Worm (Caenorhabditis elegans): ENCODE measurements around the gene ZC376.8.
"Not testable (repeated sequence)": the region's sequence is repeated elsewhere in the genome, so short reads cannot be mapped to it uniquely, and the experiment has no call there.

ZC376.8 gene

DNA sequence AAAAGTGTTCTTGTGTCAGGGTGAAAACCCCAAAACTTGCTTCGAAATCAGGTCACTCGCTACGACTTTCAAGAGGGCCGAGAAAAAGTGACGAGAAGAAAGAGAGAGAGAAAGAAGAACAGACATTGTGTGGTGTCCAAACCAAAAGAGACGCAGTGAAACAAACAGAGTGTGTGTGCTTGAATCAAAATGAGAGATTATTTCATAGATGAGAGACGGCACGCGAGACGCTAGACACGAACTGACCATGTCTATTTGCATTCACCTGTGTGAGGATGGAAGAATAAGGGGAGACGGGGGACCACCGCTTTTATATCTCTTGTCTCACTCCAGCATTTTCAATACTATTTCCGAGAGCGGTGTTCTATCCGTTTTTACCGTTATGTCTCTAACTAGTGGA is 43.9 kb upstream of the ZC376.8 start (continued):
- TF ChIP-seq pha-2 (tag; optimal IDR thresholded peaks at IDR 0.05): peak; percentile 24

DNA sequence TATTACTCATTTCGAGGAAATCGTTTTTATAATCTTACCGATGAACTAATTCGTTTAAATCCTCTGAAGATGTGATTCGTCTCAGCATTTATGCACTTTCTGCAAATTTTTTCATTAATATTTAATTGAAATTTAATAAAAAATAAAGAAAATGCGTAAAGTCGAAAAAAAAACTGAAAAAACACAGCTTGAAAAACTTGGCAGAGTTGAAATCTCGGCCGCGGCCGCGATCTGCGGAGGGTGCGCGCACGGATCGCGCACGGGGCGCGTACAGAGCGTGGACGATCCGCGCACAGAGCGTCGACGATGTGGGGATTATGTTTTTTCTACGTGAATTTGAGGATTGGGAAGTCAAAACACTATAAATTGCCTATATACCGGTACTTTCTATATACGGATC is 42.3 kb upstream of the ZC376.8 start, which contains the start of gene AH10.4:
AH10.4 (minus strand) TSS at position 101 of the 400 bp plus-strand sequence.
- TF ChIP-seq unc-55 (GFP tag; optimal IDR thresholded peaks at IDR 0.05); nfya-1 (tag; optimal IDR thresholded peaks at IDR 0.05); pag-3 (tag; optimal IDR thresholded peaks at IDR 0.05; ENCODE audit: borderline replicate concordance): not testable (repeated sequence)

DNA sequence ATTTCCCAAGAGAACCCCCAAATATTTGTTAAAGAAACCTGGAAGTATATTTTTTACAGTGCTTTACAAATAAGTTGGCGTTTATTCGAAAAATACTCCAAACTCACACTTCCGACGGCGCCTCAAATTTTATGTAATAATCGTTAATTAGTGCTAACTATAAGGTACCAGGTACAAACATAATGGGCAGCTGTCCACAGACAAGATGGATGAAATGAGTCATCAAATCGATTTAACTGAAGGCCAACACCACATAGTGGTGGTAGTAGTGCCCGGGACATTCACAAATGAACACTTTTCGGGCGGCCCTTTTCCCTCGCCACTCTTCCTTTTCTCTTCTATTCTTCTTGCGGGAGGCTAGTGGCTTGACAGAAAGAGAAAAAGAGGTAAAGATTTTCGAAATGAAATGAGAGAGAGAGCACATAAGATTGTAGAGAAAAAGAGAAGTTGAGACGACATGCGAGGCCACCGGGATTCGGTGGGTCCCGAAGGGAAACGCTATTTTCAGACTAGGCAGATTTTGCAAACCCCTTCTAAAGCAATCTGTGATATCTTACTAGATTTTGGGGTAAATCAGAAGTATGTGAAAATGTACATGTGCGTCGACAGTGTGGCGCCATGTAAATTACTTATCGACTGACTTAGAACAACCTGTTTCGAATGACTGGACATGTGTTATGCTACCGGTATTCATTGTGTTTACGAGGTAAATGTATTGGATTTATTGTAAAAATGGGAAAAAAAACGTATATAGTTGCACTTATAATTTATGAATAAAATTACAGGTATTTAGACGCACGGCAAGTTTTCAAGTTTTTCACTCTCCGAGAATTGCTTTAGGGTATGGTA is 40.6 kb upstream of the ZC376.8 start:
- TF ChIP-seq rnt-1 (tag; optimal IDR thresholded peaks at IDR 0.05) (peak; percentile 29), sox-4 (tag; optimal IDR thresholded peaks at IDR 0.05) (no peak), unc-86 (tag; optimal IDR thresholded peaks at IDR 0.05) (no peak), hlh-8 (tag; optimal IDR thresholded peaks at IDR 0.05) (no peak), nfya-1 (tag; optimal IDR thresholded peaks at IDR 0.05) (peak; percentile 43), ttx-3 (tag; optimal IDR thresholded peaks at IDR 0.05) (no peak), syd-9 (tag; optimal IDR thresholded peaks at IDR 0.05) (no peak), tbx-2 (tag; optimal IDR thresholded peaks at IDR 0.05) (peak; percentile 18), ceh-6 (GFP tag; optimal IDR thresholded peaks at IDR 0.05) (no peak), fax-1 (tag; optimal IDR thresholded peaks at IDR 0.05) (no peak), unc-42 (tag; optimal IDR thresholded peaks at IDR 0.05) (peak; percentile 23), ceh-31 (tag; optimal IDR thresholded peaks at IDR 0.05) (peak; percentile 35), ceh-48 (tag; optimal IDR thresholded peaks at IDR 0.05) (peak; percentile 25), mec-3 (tag; optimal IDR thresholded peaks at IDR 0.05; ENCODE audit: borderline replicate concordance) (no peak), lim-6 (tag; optimal IDR thresholded peaks at IDR 0.05) (no peak), pros-1 (tag; optimal IDR thresholded peaks at IDR 0.05) (no peak), ceh-34 (tag; optimal IDR thresholded peaks at IDR 0.05) (no peak), K02D7.2 (tag; optimal IDR thresholded peaks at IDR 0.05) (no peak), ceh-19 (GFP tag; optimal IDR thresholded peaks at IDR 0.05) (no peak), ceh-45 (GFP tag; IDR thresholded peaks at IDR 0.05) (no peak), ceh-2 (tag; optimal IDR thresholded peaks at IDR 0.05) (no peak), ceh-18 (tag; optimal IDR thresholded peaks at IDR 0.05) (no peak), K09A11.1 (tag; optimal IDR thresholded peaks at IDR 0.05; ENCODE audit: insufficient read depth) (no peak), ceh-24 (tag; optimal IDR thresholded peaks at IDR 0.05) (no peak), sdc-2 (tag; optimal IDR thresholded peaks at IDR 0.05) (no peak)

DNA sequence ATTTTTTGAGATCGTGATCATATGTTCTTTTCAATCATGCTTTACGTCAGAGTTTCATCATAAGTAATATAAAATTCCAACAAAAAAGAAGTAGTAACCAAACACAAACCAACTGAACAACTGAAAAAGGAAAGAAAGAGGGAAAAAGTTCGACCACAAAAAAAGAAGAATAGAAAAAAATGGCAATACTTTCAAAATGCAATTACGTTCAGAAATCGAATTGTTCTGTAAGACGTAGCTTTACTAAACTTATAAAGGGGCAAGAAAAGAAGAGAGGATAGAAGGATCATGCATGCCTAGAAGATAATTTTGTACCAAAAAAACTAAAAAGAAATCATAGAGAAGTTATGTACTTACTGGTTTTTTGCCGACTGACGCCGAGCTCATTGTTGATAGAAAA is 39.3 kb upstream of the ZC376.8 start:
- peak; percentile 94 for TF ChIP-seq unc-42 (tag; optimal IDR thresholded peaks at IDR 0.05)
- TF ChIP-seq ceh-24 (tag; optimal IDR thresholded peaks at IDR 0.05): no peak

DNA sequence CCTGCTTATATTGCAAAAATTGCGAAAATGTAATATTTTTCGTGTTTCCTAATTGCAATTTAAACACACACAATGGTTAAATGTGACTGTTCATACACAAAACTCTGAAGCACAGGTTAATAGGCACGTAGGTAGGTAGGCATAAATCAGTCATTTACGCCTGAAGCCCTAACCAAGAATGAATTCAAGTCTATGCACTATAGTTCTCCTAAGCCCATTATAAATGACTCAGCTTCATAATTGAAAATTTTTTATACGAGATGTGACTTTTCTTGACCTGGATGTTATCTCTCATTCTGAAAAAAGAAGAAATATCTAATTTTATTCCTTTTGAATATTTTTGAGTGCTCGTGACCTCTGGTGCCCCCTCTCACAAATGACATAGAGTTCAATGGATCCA is 38.2 kb upstream of the ZC376.8 start:
- TF ChIP-seq odd-2 (tag; optimal IDR thresholded peaks at IDR 0.05) (no peak), npax-4 (tag; optimal IDR thresholded peaks at IDR 0.05) (no peak)

DNA sequence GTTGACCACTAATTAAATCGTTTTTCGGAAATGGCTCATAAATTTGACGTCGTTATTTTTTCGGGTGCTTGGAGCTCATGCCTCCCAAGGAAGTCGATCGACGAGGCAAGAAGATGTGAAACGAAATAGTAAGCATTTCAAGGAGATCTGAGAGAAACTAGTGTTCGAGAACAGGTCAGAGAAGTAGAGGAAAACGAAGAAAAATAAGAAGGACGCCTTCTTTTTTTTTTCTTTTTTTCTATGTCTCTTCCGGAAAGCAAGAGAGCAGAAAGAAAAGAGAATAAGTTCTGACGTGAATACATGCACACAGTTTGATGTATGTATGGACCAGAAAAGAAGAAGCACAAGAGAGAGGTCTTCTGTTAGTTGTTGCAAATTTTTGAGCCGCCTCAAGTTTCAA is 36.4 kb upstream of the ZC376.8 start:
- TF ChIP-seq F13H6.1 (tag; optimal IDR thresholded peaks at IDR 0.05) (no peak), pha-2 (tag; optimal IDR thresholded peaks at IDR 0.05) (no peak), unc-42 (tag; optimal IDR thresholded peaks at IDR 0.05) (peak; percentile 70)
